Worm (Caenorhabditis elegans): ENCODE measurements around the gene basl-1.

ce11 chrIII:5599958-5600357, 14.8 kb upstream of the basl-1 start, which contains the start of gene wdr-37:
- no peak for TF ChIP-seq efl-1 (GFP tag; optimal IDR thresholded peaks at IDR 0.05)
- no peak for TF ChIP-seq pha-4 (tag; optimal IDR thresholded peaks at IDR 0.05)
- no peak for TF ChIP-seq hrde-1 (tag; optimal IDR thresholded peaks at IDR 0.05; ENCODE audit: borderline replicate concordance)
- TF ChIP-seq him-1 (tag; optimal IDR thresholded peaks at IDR 0.05) = no peak

All from whole organism, young adult.